Worm (Caenorhabditis elegans) whole organism, L3 larva: ENCODE data around the gene F47F2.1.

Experiments
- elt-1 ChIP-seq: fragments of 150-350 bp; optimal IDR thresholded peaks from 2 replicates; lab custom pipeline; 2014; ENCODE audit warnings: missing biosample characterization, missing genetic modification characterization
- nhr-77 ChIP-seq: fragments of 150-350 bp; optimal IDR thresholded peaks from 2 replicates; lab custom pipeline; 2014; ENCODE audit warnings: missing biosample characterization, missing genetic modification characterization
- snpc-4 ChIP-seq: fragments of 150-350 bp; optimal IDR thresholded peaks from 2 replicates; lab custom pipeline; 2014; ENCODE audit warnings: missing biosample characterization, missing genetic modification characterization
- ztf-11 ChIP-seq: fragments of 150-350 bp; optimal IDR thresholded peaks from 2 replicates; lab custom pipeline; 2014; ENCODE audit warnings: missing biosample characterization, missing genetic modification characterization

DNA sequence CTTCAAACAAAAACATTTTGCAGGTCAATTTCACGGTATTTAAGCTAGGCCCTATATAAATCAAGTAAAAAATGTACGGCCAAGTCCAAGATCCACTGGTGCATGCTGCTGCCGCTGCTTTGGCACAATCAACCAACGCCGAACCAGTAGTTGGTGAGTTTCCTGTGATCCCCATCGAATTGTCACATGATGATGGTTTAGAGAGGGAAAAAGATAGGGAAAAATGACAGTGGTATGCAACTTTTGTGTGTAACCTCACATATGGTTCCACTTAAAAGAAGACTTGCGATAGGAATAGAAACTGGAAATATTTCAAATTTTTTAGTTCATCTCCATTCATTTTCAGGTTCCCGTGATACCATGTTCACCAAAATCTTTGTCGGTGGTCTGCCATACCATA, 26.2 kb downstream of the F47F2.1 start, which contains the start of gene sup-12:
- TF ChIP-seq snpc-4 (tag; lab: Kevin White, UChicago) (no peak), nhr-77 (no peak), ztf-11 (no peak), elt-1 (tag; lab: Kevin White, UChicago) (no peak)
